Worm (Caenorhabditis elegans) whole organism, L2 larva: ENCODE measurements around the gene far-8.

Source experiments
- F13H6.1 ChIP-seq: sonication (generic microtip); optimal IDR thresholded peaks from 2 replicates; lab custom pipeline; 2016; ENCODE audit warnings: missing genetic modification characterization, missing compliant biosample characterization
- aly-2 ChIP-seq: fragments of 150-350 bp; optimal IDR thresholded peaks from 2 replicates; lab custom pipeline; 2014; ENCODE audit warnings: missing biosample characterization, missing genetic modification characterization
- ceh-82 ChIP-seq: fragments of 150-350 bp; optimal IDR thresholded peaks from 2 replicates; lab custom pipeline; 2014; ENCODE audit warnings: missing biosample characterization, missing genetic modification characterization
- egl-27 ChIP-seq: sonication (generic microtip); optimal IDR thresholded peaks from 3 replicates; lab custom pipeline; 2017; ENCODE audit warnings: missing biosample characterization, missing genetic modification reagents, missing genetic modification characterization
- elt-3 ChIP-seq: sonication (generic microtip); optimal IDR thresholded peaks from 2 replicates; lab custom pipeline; 2017; ENCODE audit warnings: missing biosample characterization, missing genetic modification characterization
- mab-5 ChIP-seq: fragments of 150-350 bp; optimal IDR thresholded peaks from 2 replicates; lab custom pipeline; 2014; ENCODE audit warnings: missing biosample characterization, missing genetic modification characterization
- mdl-1 ChIP-seq, 2 experiments: fragments of 150-350 bp in 1 of 2; sonication (generic microtip) in 1 of 2; optimal IDR thresholded peaks; 2 replicates each; lab custom pipeline; 2017; ENCODE audit warnings: missing biosample characterization in 2 of 2, missing genetic modification characterization in 2 of 2
- nhr-25 ChIP-seq: fragments of 150-350 bp; sonication (generic microtip); optimal IDR thresholded peaks from 3 replicates; lab custom pipeline; 2014; ENCODE audit warnings: missing biosample characterization, missing genetic modification characterization
- nhr-6 ChIP-seq: fragments of 150-350 bp; optimal IDR thresholded peaks from 2 replicates; lab custom pipeline; 2014; ENCODE audit warnings: missing biosample characterization, missing genetic modification characterization
- nhr-77 ChIP-seq: fragments of 150-350 bp; optimal IDR thresholded peaks from 2 replicates; lab custom pipeline; 2014; ENCODE audit warnings: missing biosample characterization, missing genetic modification characterization
- snpc-4 ChIP-seq: fragments of 150-350 bp; optimal IDR thresholded peaks from 2 replicates; lab custom pipeline; 2014; ENCODE audit warnings: missing biosample characterization, missing genetic modification characterization
- ztf-11 ChIP-seq: sonication (generic microtip); optimal IDR thresholded peaks from 2 replicates; lab custom pipeline; 2017; ENCODE audit warnings: missing biosample characterization, missing genetic modification characterization

DNA sequence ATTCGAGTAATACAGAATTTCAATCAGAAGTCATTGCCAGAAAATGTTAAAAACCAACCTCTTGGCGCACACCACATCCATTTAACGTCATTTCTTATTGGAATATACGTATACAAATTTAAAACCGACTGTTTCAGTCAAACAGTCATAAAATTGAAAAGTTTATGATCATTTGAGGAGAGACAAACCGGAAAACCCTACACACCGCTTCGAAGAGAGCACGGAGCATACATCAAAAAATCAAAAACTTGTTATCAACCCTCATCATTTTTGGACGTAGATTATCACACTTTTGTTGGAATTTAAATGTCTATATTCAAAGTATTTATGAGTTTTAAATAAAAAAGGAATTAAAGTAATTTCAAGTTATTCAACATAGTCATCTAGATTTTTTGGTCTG, 48.3 kb downstream of the far-8 start, which contains the start of gene T24C4.10:
- TF ChIP-seq egl-27 (tag; lab: Kevin White, UChicago) = no peak
- TF ChIP-seq mab-5 (tag; lab: Kevin White, UChicago) = no peak
- TF ChIP-seq snpc-4 (tag; lab: Kevin White, UChicago) = no peak
- TF ChIP-seq ceh-82 = no peak
- no peak for TF ChIP-seq ztf-11 (tag; lab: Kevin White, UChicago)
- no peak for TF ChIP-seq F13H6.1 (tag; lab: Kevin White, UChicago)
- no peak for TF ChIP-seq aly-2 (tag; lab: Kevin White, UChicago)
- no peak for TF ChIP-seq nhr-25
- no peak for TF ChIP-seq mdl-1 (tag; optimal IDR thresholded peaks at IDR 0.05; lab: Kevin White, UChicago)
- no peak for TF ChIP-seq nhr-77
- no peak for TF ChIP-seq elt-3 (tag; lab: Kevin White, UChicago)
- TF ChIP-seq nhr-6 = no peak
